Worm (Caenorhabditis elegans): ENCODE results near the gene dsl-2.
A peak's percentile ranks its signal among the peaks of the same experiment; 100 is the strongest.

Gene dsl-2

DNA sequence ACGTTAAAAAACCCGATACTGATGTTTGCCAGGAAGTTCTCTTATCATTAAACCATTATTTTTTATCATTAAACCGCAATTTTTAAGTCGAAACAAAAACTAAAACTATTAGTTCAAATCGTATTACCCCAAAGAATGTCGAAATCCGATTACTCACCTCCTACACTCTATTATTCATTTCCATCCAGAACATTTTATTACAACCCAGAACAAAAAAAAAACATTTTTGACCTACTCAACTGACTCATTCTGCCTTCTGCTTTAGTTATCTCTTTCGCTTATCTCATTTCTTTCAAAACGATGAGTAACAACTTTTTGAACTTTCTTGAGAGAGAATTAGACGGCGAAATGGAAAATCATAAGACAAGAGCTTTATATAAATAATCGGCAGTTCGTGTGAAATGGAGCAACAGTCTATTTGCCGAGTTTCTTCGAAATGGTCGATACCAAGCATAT lies 23.9 kb upstream of the dsl-2 start, which contains the start of gene W09G12.7:
TSS of gene W09G12.7 (plus strand) at position 406 of the 456 bp plus-strand sequence.
- TF ChIP-seq lin-13 (GFP tag; optimal IDR thresholded peaks at IDR 0.05) (no peak), fos-1 (tag; optimal IDR thresholded peaks at IDR 0.05) (peak; percentile 72), sma-9 (GFP tag; optimal IDR thresholded peaks at IDR 0.05) (no peak), sma-9 (tag; optimal IDR thresholded peaks at IDR 0.05) (no peak)

- TF ChIP-seq elt-3 (tag; optimal IDR thresholded peaks at IDR 0.05) = no peak
- TF ChIP-seq egl-27 (tag; optimal IDR thresholded peaks at IDR 0.05) = no peak
- TF ChIP-seq ztf-4 (tag; optimal IDR thresholded peaks at IDR 0.05) = no peak
- no peak for TF ChIP-seq sma-9 (GFP tag; optimal IDR thresholded peaks at IDR 0.05)
- no peak for TF ChIP-seq sma-9 (tag; optimal IDR thresholded peaks at IDR 0.05)
- no peak for TF ChIP-seq mbf-1 (tag; optimal IDR thresholded peaks at IDR 0.05)
- TF ChIP-seq mab-5 (tag; optimal IDR thresholded peaks at IDR 0.05) = no peak
- no peak for TF ChIP-seq nhr-129 (tag; optimal IDR thresholded peaks at IDR 0.05)
- TF ChIP-seq sem-4 (tag; optimal IDR thresholded peaks at IDR 0.05) = no peak
- TF ChIP-seq dmd-4 (tag; optimal IDR thresholded peaks at IDR 0.05) = no peak
- no peak for TF ChIP-seq lin-39 (tag; optimal IDR thresholded peaks at IDR 0.05)
- TF ChIP-seq fos-1 (tag; optimal IDR thresholded peaks at IDR 0.05) = no peak
These were observed 20.9 kb upstream of the dsl-2 start, which contains the start of gene W09G12.8 for ce11 chrIV:1225596-1226232. Gene W09G12.8 (plus strand): TSS chrIV:1226182.

DNA sequence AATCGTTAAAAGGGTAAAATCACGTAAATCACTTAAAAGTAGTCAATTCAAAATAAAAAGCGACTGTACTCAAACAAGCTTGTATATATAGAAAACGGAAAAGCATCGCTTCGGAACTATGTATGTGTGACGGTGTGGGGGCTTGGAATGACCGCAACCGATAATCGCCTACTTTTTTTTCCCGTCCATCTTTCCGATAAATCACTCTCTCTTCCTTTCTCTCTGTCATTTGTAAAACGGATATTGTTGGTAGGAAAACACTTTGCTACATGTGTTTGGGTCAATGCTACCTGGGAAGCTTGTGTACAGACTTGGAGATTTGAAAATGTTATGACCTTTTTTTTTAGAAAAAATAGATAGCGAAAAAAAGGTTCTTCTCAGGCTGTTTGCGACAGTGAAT lies 20.0 kb upstream of the dsl-2 start:
- no peak for TF ChIP-seq lsy-2 (tag; optimal IDR thresholded peaks at IDR 0.05)
- TF ChIP-seq lin-11 (tag; optimal IDR thresholded peaks at IDR 0.05) = no peak
- TF ChIP-seq dmd-4 (tag; optimal IDR thresholded peaks at IDR 0.05) = no peak
- no peak for TF ChIP-seq unc-55 (GFP tag; optimal IDR thresholded peaks at IDR 0.05)
- TF ChIP-seq elt-1 (tag; optimal IDR thresholded peaks at IDR 0.05) = no peak
- no peak for TF ChIP-seq nhr-25 (tag; optimal IDR thresholded peaks at IDR 0.05)
- no peak for TF ChIP-seq sma-3 (GFP tag; optimal IDR thresholded peaks at IDR 0.05)
- no peak for TF ChIP-seq ceh-16 (tag; optimal IDR thresholded peaks at IDR 0.05)
- TF ChIP-seq lin-13 (GFP tag; optimal IDR thresholded peaks at IDR 0.05) = no peak
- TF ChIP-seq nhr-6 (tag; optimal IDR thresholded peaks at IDR 0.05) = no peak
- TF ChIP-seq ceh-82 (tag; optimal IDR thresholded peaks at IDR 0.05) = no peak
- TF ChIP-seq mab-5 (tag; optimal IDR thresholded peaks at IDR 0.05) = no peak
- TF ChIP-seq C34F6.9 (tag; optimal IDR thresholded peaks at IDR 0.05) = no peak
- TF ChIP-seq alr-1 (tag; optimal IDR thresholded peaks at IDR 0.05) = no peak
- TF ChIP-seq unc-62 (GFP tag; optimal IDR thresholded peaks at IDR 0.05) = no peak
- TF ChIP-seq blmp-1 (tag; optimal IDR thresholded peaks at IDR 0.05; ENCODE audit: insufficient read depth) = no peak
- no peak for TF ChIP-seq sma-9 (GFP tag; optimal IDR thresholded peaks at IDR 0.05)
- no peak for TF ChIP-seq sma-9 (tag; optimal IDR thresholded peaks at IDR 0.05)
- no peak for TF ChIP-seq nhr-10 (tag; optimal IDR thresholded peaks at IDR 0.05)
- no peak for TF ChIP-seq mbf-1 (tag; optimal IDR thresholded peaks at IDR 0.05)
- no peak for TF ChIP-seq nhr-129 (tag; optimal IDR thresholded peaks at IDR 0.05)

- TF ChIP-seq peb-1 (tag; optimal IDR thresholded peaks at IDR 0.05) (peak; percentile 22), ama-1 (optimal IDR thresholded peaks at IDR 0.05) (no peak), nhr-25 (tag; optimal IDR thresholded peaks at IDR 0.05) (peak; percentile 5), R02D3.7 (tag; optimal IDR thresholded peaks at IDR 0.05) (no peak)
These were observed 16.4 kb upstream of the dsl-2 start, which contains the start of gene W09G12.10 for ce11 chrIV:1221167-1221566. Gene W09G12.10 (minus strand): TSS chrIV:1221287.

DNA sequence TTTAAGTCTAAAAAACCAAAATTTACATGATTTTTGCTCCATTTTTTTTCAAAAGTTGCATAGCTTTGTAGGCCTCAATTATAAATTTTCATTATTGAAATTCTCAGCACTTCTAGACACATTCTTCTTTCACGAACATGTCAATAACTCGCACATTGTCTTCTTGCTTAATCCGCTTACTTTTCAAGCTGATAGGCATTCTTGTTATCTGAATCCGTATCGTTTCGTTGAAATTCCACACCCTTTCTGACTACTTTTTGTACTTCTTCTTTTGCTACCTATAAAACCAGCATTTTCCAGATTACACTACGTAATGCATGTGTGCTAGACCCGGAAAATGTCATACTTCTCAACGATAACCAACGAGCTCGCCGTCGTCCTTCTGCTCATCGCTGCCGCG lies 11.5 kb upstream of the dsl-2 start, which contains the start of gene W09G12.9:
TSS of gene W09G12.9 (plus strand) at position 301 of the 400 bp plus-strand sequence.
- TF ChIP-seq nhr-11 (tag; optimal IDR thresholded peaks at IDR 0.05) (no peak), gmeb-1 (tag; optimal IDR thresholded peaks at IDR 0.05) (no peak)

- TF ChIP-seq lin-13 (GFP tag; optimal IDR thresholded peaks at IDR 0.05) (no peak), lsy-2 (tag; optimal IDR thresholded peaks at IDR 0.05) (no peak), lin-11 (tag; optimal IDR thresholded peaks at IDR 0.05) (no peak), nhr-21 (tag; optimal IDR thresholded peaks at IDR 0.05) (no peak), zag-1 (tag; optimal IDR thresholded peaks at IDR 0.05) (no peak), crh-2 (tag; optimal IDR thresholded peaks at IDR 0.05) (no peak), nhr-23 (tag; optimal IDR thresholded peaks at IDR 0.05) (no peak), nhr-129 (tag; optimal IDR thresholded peaks at IDR 0.05) (no peak), ztf-4 (tag; optimal IDR thresholded peaks at IDR 0.05) (no peak), ceh-82 (tag; optimal IDR thresholded peaks at IDR 0.05) (no peak), unc-39 (tag; optimal IDR thresholded peaks at IDR 0.05) (no peak), unc-62 (GFP tag; optimal IDR thresholded peaks at IDR 0.05) (no peak), R02D3.7 (tag; optimal IDR thresholded peaks at IDR 0.05) (no peak), nhr-25 (tag; optimal IDR thresholded peaks at IDR 0.05) (no peak), blmp-1 (tag; optimal IDR thresholded peaks at IDR 0.05; ENCODE audit: insufficient read depth) (no peak), gmeb-1 (tag; optimal IDR thresholded peaks at IDR 0.05) (no peak), nhr-12 (tag; optimal IDR thresholded peaks at IDR 0.05) (no peak), F13H6.1 (tag; optimal IDR thresholded peaks at IDR 0.05) (no peak)
These were observed 10.8 kb upstream of the dsl-2 start for ce11 chrIV:1215536-1215935.

All from whole organism, L2 larva.